Worm (Caenorhabditis elegans) whole organism, young adult: ENCODE data around the gene nhr-175.

Source experiments
- F23B12.7 ChIP-seq: sonication (generic microtip); optimal IDR thresholded peaks from 2 replicates; lab custom pipeline; 2017; ENCODE audit warnings: missing genetic modification characterization, mild to moderate bottlenecking, missing compliant biosample characterization, antibody characterized with exemption, moderate library complexity; ENCODE audit not compliant: insufficient read depth
- F49E8.2 ChIP-seq: sonication (generic microtip); optimal IDR thresholded peaks from 3 replicates; lab custom pipeline; 2017; ENCODE audit warnings: missing genetic modification characterization, mild to moderate bottlenecking, missing compliant biosample characterization, antibody characterized with exemption, moderate library complexity; ENCODE audit not compliant: insufficient read depth
- ama-1 ChIP-seq, 3 experiments: fragments of 150-350 bp in 1 of 3; sonication (generic microtip) in 2 of 3; optimal IDR thresholded peaks; 2 replicates each; lab custom pipeline; 2014 to 2018; ENCODE audit warnings: missing biosample characterization in 2 of 3, missing genetic modification characterization in 2 of 3, missing genetic modification reagents in 2 of 3
- atf-7 ChIP-seq: sonication (generic microtip); optimal IDR thresholded peaks from 2 replicates; lab custom pipeline; 2017; ENCODE audit warnings: mild to moderate bottlenecking, missing genetic modification characterization, missing compliant biosample characterization
- ceh-40 ChIP-seq: fragments of 200-800 bp; sonication (Bioruptor generic); IDR thresholded peaks from 2 replicates; pipeline ENCODE4 v1.3.6; 2022; ENCODE audit warnings: missing genetic modification characterization, missing compliant biosample characterization
- die-1 ChIP-seq: sonication (generic microtip); optimal IDR thresholded peaks from 2 replicates; lab custom pipeline; 2016; ENCODE audit warnings: missing genotype, mild to moderate bottlenecking, missing genetic modification characterization, missing compliant biosample characterization
- egl-18 ChIP-seq: fragments of 200-800 bp; sonication (Bioruptor generic); IDR thresholded peaks from 2 replicates; pipeline ENCODE4 v1.3.6; 2022; ENCODE audit warnings: missing genetic modification reagents, missing genetic modification characterization, missing compliant biosample characterization
- hlh-26 ChIP-seq: fragments of 200-800 bp; sonication (Bioruptor generic); conservative IDR thresholded peaks from 2 replicates; pipeline ENCODE4 v1.3.6; 2022; ENCODE audit warnings: missing genetic modification reagents, missing genetic modification characterization, missing compliant biosample characterization
- hrde-1 ChIP-seq: sonication (generic microtip); optimal IDR thresholded peaks from 2 replicates; lab custom pipeline; 2016; ENCODE audit warnings: missing genetic modification characterization, mild to moderate bottlenecking, missing compliant biosample characterization, moderate library complexity, missing genotype, missing genetic modification reagents, borderline replicate concordance
- lin-54 ChIP-seq: fragments of 200-800 bp; sonication (Bioruptor generic); optimal IDR thresholded peaks from 2 replicates; lab custom pipeline; 2018; ENCODE audit warnings: mild to moderate bottlenecking, missing genetic modification characterization, missing compliant biosample characterization
- mel-28 ChIP-seq: sonication (generic microtip); optimal IDR thresholded peaks from 2 replicates; lab custom pipeline; 2016; ENCODE audit warnings: borderline replicate concordance, mild to moderate bottlenecking, missing genetic modification characterization, missing compliant biosample characterization
- pha-4 ChIP-seq: fragments of 150-350 bp; sonication (generic microtip); optimal IDR thresholded peaks from 2 replicates; lab custom pipeline; 2014; ENCODE audit warnings: missing biosample characterization, missing genetic modification reagents, missing genetic modification characterization
- unc-62 ChIP-seq: fragments of 150-350 bp; optimal IDR thresholded peaks from 2 replicates; lab custom pipeline; 2014; ENCODE audit warnings: missing biosample characterization, missing genetic modification reagents, missing genetic modification characterization
- ztf-18 ChIP-seq: sonication (generic microtip); optimal IDR thresholded peaks from 2 replicates; lab custom pipeline; 2016; ENCODE audit warnings: missing genotype, mild to moderate bottlenecking, missing genetic modification characterization, missing compliant biosample characterization

DNA sequence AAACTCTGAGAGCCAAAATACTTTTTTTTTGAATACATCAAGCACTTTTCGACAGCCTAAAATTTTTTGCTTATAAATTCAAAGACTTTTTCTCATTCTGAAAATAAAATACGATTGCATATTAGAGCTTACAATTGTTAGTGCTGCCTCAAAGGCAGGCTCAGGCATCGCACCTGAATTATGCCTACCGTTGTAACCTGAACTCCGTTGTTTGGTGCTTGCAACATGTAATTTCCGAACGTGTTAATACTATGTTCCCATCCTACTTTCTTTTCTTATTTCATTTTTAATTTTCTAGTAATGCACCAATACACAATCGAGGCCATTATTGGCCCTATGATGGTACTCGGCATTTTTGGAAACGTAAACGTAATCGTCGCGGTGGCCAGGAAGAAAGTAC, 20.9 kb downstream of the nhr-175 start, which contains the start of gene srsx-19:
- TF ChIP-seq ceh-40 (GFP tag; lab: Robert Waterston, UW) (no peak), lin-54 (GFP tag; lab: Kevin White, UChicago) (no peak), hlh-26 (GFP tag; lab: Robert Waterston, UW) (no peak), hrde-1 (tag; lab: Kevin White, UChicago) (no peak), F23B12.7 (tag; lab: Kevin White, UChicago) (no peak), die-1 (tag; lab: Kevin White, UChicago) (no peak), pha-4 (no peak), ama-1 (optimal IDR thresholded peaks at IDR 0.05; lab: Kevin White, UChicago) (no peak), ama-1 (GFP tag; optimal IDR thresholded peaks at IDR 0.05; lab: Kevin White, UChicago) (no peak), atf-7 (no peak), egl-18 (GFP tag; lab: Robert Waterston, UW) (no peak), ztf-18 (tag; lab: Kevin White, UChicago) (no peak), unc-62 (GFP tag; lab: Kevin White, UChicago) (no peak), F49E8.2 (tag; lab: Kevin White, UChicago) (no peak), mel-28 (no peak)
